Worm (Caenorhabditis elegans) whole organism, L3 larva: Measurements from ENCODE around the gene srw-22.

Experiments
- ZK546.5 ChIP-seq: sonication (generic microtip); optimal IDR thresholded peaks from 2 replicates; lab custom pipeline; 2017; ENCODE audit warnings: missing biosample characterization, missing genetic modification characterization
- ama-1 ChIP-seq: fragments of 150-350 bp; optimal IDR thresholded peaks from 2 replicates; lab custom pipeline; 2018
- ceh-16 ChIP-seq: sonication (generic microtip); optimal IDR thresholded peaks from 2 replicates; lab custom pipeline; 2017; ENCODE audit warnings: missing biosample characterization, missing genetic modification characterization
- ceh-28 ChIP-seq: fragments of 150-350 bp; optimal IDR thresholded peaks from 2 replicates; lab custom pipeline; 2014; ENCODE audit warnings: missing biosample characterization, missing genetic modification reagents, missing genetic modification characterization
- ceh-82 ChIP-seq: fragments of 150-350 bp; optimal IDR thresholded peaks from 2 replicates; lab custom pipeline; 2014; ENCODE audit warnings: missing biosample characterization, missing genetic modification characterization
- egl-5 ChIP-seq: fragments of 150-350 bp; optimal IDR thresholded peaks from 2 replicates; lab custom pipeline; 2017; ENCODE audit warnings: missing biosample characterization, missing genetic modification reagents, missing genetic modification characterization, inconsistent platforms
- elt-1 ChIP-seq: fragments of 150-350 bp; optimal IDR thresholded peaks from 2 replicates; lab custom pipeline; 2014; ENCODE audit warnings: missing biosample characterization, missing genetic modification characterization
- elt-2 ChIP-seq: sonication (generic microtip); optimal IDR thresholded peaks from 2 replicates; lab custom pipeline; 2016; ENCODE audit warnings: missing genetic modification reagents, mild to moderate bottlenecking, missing genetic modification characterization, missing compliant biosample characterization
- eor-1 ChIP-seq, 2 experiments: fragments of 150-350 bp; optimal IDR thresholded peaks; 2 replicates each; lab custom pipeline; 2014 to 2018; ENCODE audit warnings: missing biosample characterization in 2 of 2, missing genetic modification characterization in 2 of 2
- fkh-2 ChIP-seq: fragments of 150-350 bp; optimal IDR thresholded peaks from 2 replicates; lab custom pipeline; 2014; ENCODE audit warnings: missing biosample characterization, missing genetic modification reagents, missing genetic modification characterization
- fos-1 ChIP-seq: fragments of 150-350 bp; optimal IDR thresholded peaks from 2 replicates; lab custom pipeline; 2014; ENCODE audit warnings: missing biosample characterization, missing genetic modification characterization
- hmg-11 ChIP-seq: sonication (generic microtip); optimal IDR thresholded peaks from 2 replicates; lab custom pipeline; 2016; ENCODE audit warnings: missing genetic modification characterization, missing compliant biosample characterization
- lin-15B ChIP-seq: fragments of 150-350 bp; optimal IDR thresholded peaks from 2 replicates; lab custom pipeline; 2014; ENCODE audit warnings: missing biosample characterization, missing genetic modification characterization
- lin-39 ChIP-seq: fragments of 150-350 bp; optimal IDR thresholded peaks from 2 replicates; lab custom pipeline; 2018; ENCODE audit warnings: missing biosample characterization, missing genetic modification reagents, missing genetic modification characterization
- lsy-12 ChIP-seq: sonication (generic microtip); optimal IDR thresholded peaks from 2 replicates; lab custom pipeline; 2016; ENCODE audit warnings: mild to moderate bottlenecking, missing genetic modification characterization, missing compliant biosample characterization
- mdl-1 ChIP-seq: fragments of 150-350 bp; optimal IDR thresholded peaks from 2 replicates; lab custom pipeline; 2014; ENCODE audit warnings: missing biosample characterization, missing genetic modification characterization
- nfya-1 ChIP-seq: sonication (generic microtip); optimal IDR thresholded peaks from 2 replicates; lab custom pipeline; 2017; ENCODE audit warnings: missing genetic modification characterization, mild to moderate bottlenecking, missing compliant biosample characterization, antibody characterized with exemption, moderate library complexity; ENCODE audit not compliant: insufficient read depth
- nhr-23 ChIP-seq: fragments of 150-350 bp; optimal IDR thresholded peaks from 2 replicates; lab custom pipeline; 2014; ENCODE audit warnings: missing biosample characterization, missing genetic modification reagents, missing genetic modification characterization
- nhr-25 ChIP-seq: sonication (generic microtip); optimal IDR thresholded peaks from 2 replicates; lab custom pipeline; 2017; ENCODE audit warnings: missing biosample characterization, missing genetic modification characterization
- nhr-43 ChIP-seq: sonication (generic microtip); optimal IDR thresholded peaks from 2 replicates; lab custom pipeline; 2016; ENCODE audit warnings: mild to moderate bottlenecking, missing genetic modification characterization, missing compliant biosample characterization; ENCODE audit not compliant: poor library complexity, severe bottlenecking
- nhr-76 ChIP-seq: fragments of 150-350 bp; sonication (generic microtip); optimal IDR thresholded peaks from 5 replicates; lab custom pipeline; 2014; ENCODE audit warnings: missing biosample characterization, missing genetic modification characterization
- nhr-77 ChIP-seq: fragments of 150-350 bp; optimal IDR thresholded peaks from 2 replicates; lab custom pipeline; 2014; ENCODE audit warnings: missing biosample characterization, missing genetic modification characterization
- pha-4 ChIP-seq: fragments of 150-350 bp; optimal IDR thresholded peaks from 2 replicates; lab custom pipeline; 2014; ENCODE audit warnings: missing biosample characterization, missing genetic modification reagents, missing genetic modification characterization
- pqm-1 ChIP-seq: fragments of 150-350 bp; optimal IDR thresholded peaks from 2 replicates; lab custom pipeline; 2017; ENCODE audit warnings: missing biosample characterization, missing genetic modification characterization, inconsistent platforms
- sea-2 ChIP-seq: fragments of 150-350 bp; sonication (generic microtip); optimal IDR thresholded peaks from 4 replicates; lab custom pipeline; 2014; ENCODE audit warnings: missing biosample characterization, missing genetic modification reagents, missing genetic modification characterization
- skn-1 ChIP-seq: fragments of 150-350 bp; optimal IDR thresholded peaks from 2 replicates; lab custom pipeline; 2014; ENCODE audit warnings: missing biosample characterization, missing genetic modification characterization
- snpc-4 ChIP-seq: fragments of 150-350 bp; optimal IDR thresholded peaks from 2 replicates; lab custom pipeline; 2014; ENCODE audit warnings: missing biosample characterization, missing genetic modification characterization
- tbx-2 ChIP-seq: sonication (generic microtip); optimal IDR thresholded peaks from 2 replicates; lab custom pipeline; 2016; ENCODE audit warnings: mild to moderate bottlenecking, missing genetic modification characterization, missing compliant biosample characterization
- unc-39 ChIP-seq: sonication (generic microtip); optimal IDR thresholded peaks from 4 replicates; lab custom pipeline; 2017; ENCODE audit warnings: missing biosample characterization, missing genetic modification characterization
- zag-1 ChIP-seq: fragments of 150-350 bp; optimal IDR thresholded peaks from 2 replicates; lab custom pipeline; 2014; ENCODE audit warnings: missing biosample characterization, missing genetic modification characterization
- ztf-11 ChIP-seq: fragments of 150-350 bp; optimal IDR thresholded peaks from 2 replicates; lab custom pipeline; 2014; ENCODE audit warnings: missing biosample characterization, missing genetic modification characterization
- ztf-4 ChIP-seq: fragments of 150-350 bp; optimal IDR thresholded peaks from 2 replicates; lab custom pipeline; 2014; ENCODE audit warnings: missing biosample characterization, missing genetic modification characterization

Gene srw-22

ce11 chrV:15232200-15232599 is 36.2 kb upstream of the srw-22 start, which contains the start of gene srw-13:
TSS of gene srw-13 (plus strand) at chrV:15232500.
- TF ChIP-seq eor-1 (tag; optimal IDR thresholded peaks at IDR 0.05; lab: Kevin White, UChicago) (no peak), fkh-2 (tag; lab: Kevin White, UChicago) (no peak), skn-1 (tag; lab: Kevin White, UChicago) (no peak), ceh-28 (tag; lab: Kevin White, UChicago) (no peak), elt-2 (no peak), ZK546.5 (tag; lab: Kevin White, UChicago) (no peak), egl-5 (tag; lab: Kevin White, UChicago) (no peak), ztf-11 (tag; lab: Kevin White, UChicago) (no peak), sea-2 (GFP tag; lab: Kevin White, UChicago) (no peak)

ce11 chrV:15235661-15236060 is 32.7 kb upstream of the srw-22 start, which contains the start of gene nhr-164:
TSS of gene nhr-164 (minus strand) at chrV:15235761.
- TF ChIP-seq eor-1 (tag; optimal IDR thresholded peaks at IDR 0.05; lab: Kevin White, UChicago) (no peak), skn-1 (tag; lab: Kevin White, UChicago) (no peak), fos-1 (tag; lab: Kevin White, UChicago) (no peak), nhr-23 (tag; lab: Kevin White, UChicago) (no peak), egl-5 (tag; lab: Kevin White, UChicago) (no peak), ama-1 (no peak), unc-39 (tag; lab: Kevin White, UChicago) (no peak), pha-4 (no peak), lsy-12 (tag; lab: Kevin White, UChicago) (no peak), ztf-4 (tag; lab: Kevin White, UChicago) (no peak), nhr-25 (tag; lab: Kevin White, UChicago) (no peak)

ce11 chrV:15238552-15238951 is 29.9 kb upstream of the srw-22 start, which contains the start of gene srw-12:
TSS of gene srw-12 (minus strand) at chrV:15238652.
- no peak for TF ChIP-seq ceh-16 (tag; lab: Kevin White, UChicago)
- no peak for TF ChIP-seq lin-39 (tag; lab: Kevin White, UChicago)
- no peak for TF ChIP-seq nhr-25 (tag; lab: Kevin White, UChicago)
- TF ChIP-seq, all 47 proteins: peak for 0

DNA sequence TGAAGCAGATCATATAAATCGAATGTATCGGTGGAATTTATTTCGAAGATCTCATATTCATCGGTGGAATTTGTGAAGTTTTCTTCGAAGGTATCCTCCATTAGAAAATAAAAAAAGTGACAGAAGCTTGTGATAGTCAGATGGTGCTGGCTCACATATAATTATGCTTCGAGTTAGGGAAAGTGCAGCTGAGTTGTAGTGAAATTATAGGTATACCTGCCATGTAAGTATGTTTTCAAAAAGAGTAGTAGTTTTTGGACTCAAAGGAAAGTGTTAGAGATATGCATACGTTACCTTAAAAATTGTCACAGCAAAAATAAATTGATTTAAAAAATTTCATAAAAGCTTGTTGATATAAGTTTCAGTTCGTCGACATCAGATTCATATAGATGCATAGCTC is 28.2 kb upstream of the srw-22 start, which contains the start of gene srw-11:
Gene srw-11 (minus strand): TSS at position 101 of the 400 bp plus-strand sequence.
- TF ChIP-seq ceh-28 (tag; lab: Kevin White, UChicago) (no peak), hmg-11 (tag; lab: Kevin White, UChicago) (no peak), egl-5 (tag; lab: Kevin White, UChicago) (no peak), zag-1 (tag; lab: Kevin White, UChicago) (no peak)

ce11 chrV:15241259-15241658 is 27.1 kb upstream of the srw-22 start, which contains the start of gene chil-12:
TSS of gene chil-12 (plus strand) at chrV:15241559.
- TF ChIP-seq tbx-2 (tag; lab: Kevin White, UChicago) (no peak), nfya-1 (tag; lab: Kevin White, UChicago) (no peak)

ce11 chrV:15244456-15244855 is 23.9 kb upstream of the srw-22 start, which contains the start of gene kin-30:
TSS of gene kin-30 (plus strand) at chrV:15244756.
- TF ChIP-seq nhr-43 (tag; lab: Kevin White, UChicago) (no peak), unc-39 (tag; lab: Kevin White, UChicago) (no peak), lin-15B (tag; lab: Kevin White, UChicago) (no peak), nfya-1 (tag; lab: Kevin White, UChicago) (no peak), pqm-1 (tag; lab: Kevin White, UChicago) (no peak), nhr-23 (tag; lab: Kevin White, UChicago) (no peak), sea-2 (GFP tag; lab: Kevin White, UChicago) (no peak), zag-1 (tag; lab: Kevin White, UChicago) (no peak), ceh-82 (tag; lab: Kevin White, UChicago) (no peak), snpc-4 (tag; lab: Kevin White, UChicago) (no peak), mdl-1 (tag; lab: Kevin White, UChicago) (no peak), eor-1 (tag; optimal IDR thresholded peaks at IDR 0.05; lab: Kevin White, UChicago) (no peak), elt-1 (no peak), nhr-77 (tag; lab: Kevin White, UChicago) (no peak), nhr-76 (no peak)
